Worm (Caenorhabditis elegans): ENCODE data around the gene heri-1.

- TF ChIP-seq F13H6.1 (tag; optimal IDR thresholded peaks at IDR 0.05) (no peak), tbx-7 (tag; optimal IDR thresholded peaks at IDR 0.05) (no peak), dmd-4 (tag; optimal IDR thresholded peaks at IDR 0.05; ENCODE audit: borderline replicate concordance) (no peak), syd-9 (tag; optimal IDR thresholded peaks at IDR 0.05) (no peak), pha-4 (tag; optimal IDR thresholded peaks at IDR 0.05) (no peak), dve-1 (tag; optimal IDR thresholded peaks at IDR 0.05) (no peak), ama-1 (optimal IDR thresholded peaks at IDR 0.05) (no peak), T23F11.4 (GFP tag; optimal IDR thresholded peaks at IDR 0.05) (no peak), pag-3 (tag; optimal IDR thresholded peaks at IDR 0.05; ENCODE audit: borderline replicate concordance) (no peak), odd-2 (tag; optimal IDR thresholded peaks at IDR 0.05) (no peak), pqm-1 (tag; optimal IDR thresholded peaks at IDR 0.05) (no peak), K09A11.1 (tag; optimal IDR thresholded peaks at IDR 0.05; ENCODE audit: insufficient read depth) (no peak)
These were observed 26.5 kb upstream of the heri-1 start for ce11 chrII:6139484-6139883.
